Worm (Caenorhabditis elegans) whole organism, L3 larva: ENCODE data around the gene ugt-16.
"Not testable (repeated sequence)": the region's sequence is repeated elsewhere in the genome, so short reads cannot be mapped to it uniquely, and the experiment has no call there.

Experiments used
- R02D3.7 ChIP-seq: fragments of 150-350 bp; optimal IDR thresholded peaks from 2 replicates; lab custom pipeline; 2014; ENCODE audit warnings: missing biosample characterization, missing genetic modification characterization
- aly-2 ChIP-seq: fragments of 150-350 bp; optimal IDR thresholded peaks from 2 replicates; lab custom pipeline; 2014; ENCODE audit warnings: missing biosample characterization, missing genetic modification characterization
- ama-1 ChIP-seq: fragments of 150-350 bp; optimal IDR thresholded peaks from 2 replicates; lab custom pipeline; 2018
- ceh-28 ChIP-seq: fragments of 150-350 bp; optimal IDR thresholded peaks from 2 replicates; lab custom pipeline; 2014; ENCODE audit warnings: missing biosample characterization, missing genetic modification reagents, missing genetic modification characterization
- ceh-82 ChIP-seq: fragments of 150-350 bp; optimal IDR thresholded peaks from 2 replicates; lab custom pipeline; 2014; ENCODE audit warnings: missing biosample characterization, missing genetic modification characterization
- daf-12 ChIP-seq: fragments of 150-350 bp; optimal IDR thresholded peaks from 2 replicates; lab custom pipeline; 2014; ENCODE audit warnings: missing biosample characterization, missing genetic modification reagents, missing genetic modification characterization
- egl-27 ChIP-seq: sonication (generic microtip); optimal IDR thresholded peaks from 4 replicates; lab custom pipeline; 2017; ENCODE audit warnings: missing biosample characterization, missing genetic modification reagents, missing genetic modification characterization
- egl-5 ChIP-seq: fragments of 150-350 bp; optimal IDR thresholded peaks from 2 replicates; lab custom pipeline; 2017; ENCODE audit warnings: missing biosample characterization, missing genetic modification reagents, missing genetic modification characterization, inconsistent platforms
- elt-2 ChIP-seq: sonication (generic microtip); optimal IDR thresholded peaks from 2 replicates; lab custom pipeline; 2016; ENCODE audit warnings: missing genetic modification reagents, mild to moderate bottlenecking, missing genetic modification characterization, missing compliant biosample characterization
- eor-1 ChIP-seq, 2 experiments: fragments of 150-350 bp; optimal IDR thresholded peaks; 2 replicates each; lab custom pipeline; 2014 to 2018; ENCODE audit warnings: missing biosample characterization in 2 of 2, missing genetic modification characterization in 2 of 2
- fkh-2 ChIP-seq: fragments of 150-350 bp; optimal IDR thresholded peaks from 2 replicates; lab custom pipeline; 2014; ENCODE audit warnings: missing biosample characterization, missing genetic modification reagents, missing genetic modification characterization
- fos-1 ChIP-seq: fragments of 150-350 bp; optimal IDR thresholded peaks from 2 replicates; lab custom pipeline; 2014; ENCODE audit warnings: missing biosample characterization, missing genetic modification characterization
- hmg-11 ChIP-seq: sonication (generic microtip); optimal IDR thresholded peaks from 2 replicates; lab custom pipeline; 2016; ENCODE audit warnings: missing genetic modification characterization, missing compliant biosample characterization
- jun-1 ChIP-seq: fragments of 150-350 bp; optimal IDR thresholded peaks from 2 replicates; lab custom pipeline; 2014; ENCODE audit warnings: missing biosample characterization, missing genetic modification reagents, missing genetic modification characterization
- lin-15B ChIP-seq: fragments of 150-350 bp; optimal IDR thresholded peaks from 2 replicates; lab custom pipeline; 2014; ENCODE audit warnings: missing biosample characterization, missing genetic modification characterization
- lin-39 ChIP-seq: fragments of 150-350 bp; optimal IDR thresholded peaks from 2 replicates; lab custom pipeline; 2018; ENCODE audit warnings: missing biosample characterization, missing genetic modification reagents, missing genetic modification characterization
- lsy-12 ChIP-seq: sonication (generic microtip); optimal IDR thresholded peaks from 2 replicates; lab custom pipeline; 2016; ENCODE audit warnings: mild to moderate bottlenecking, missing genetic modification characterization, missing compliant biosample characterization
- mdl-1 ChIP-seq: fragments of 150-350 bp; optimal IDR thresholded peaks from 2 replicates; lab custom pipeline; 2014; ENCODE audit warnings: missing biosample characterization, missing genetic modification characterization
- nfya-1 ChIP-seq: sonication (generic microtip); optimal IDR thresholded peaks from 2 replicates; lab custom pipeline; 2017; ENCODE audit warnings: missing genetic modification characterization, mild to moderate bottlenecking, missing compliant biosample characterization, antibody characterized with exemption, moderate library complexity; ENCODE audit not compliant: insufficient read depth
- nhr-12 ChIP-seq: fragments of 150-350 bp; optimal IDR thresholded peaks from 2 replicates; lab custom pipeline; 2014; ENCODE audit warnings: missing biosample characterization, missing genetic modification characterization
- nhr-23 ChIP-seq: fragments of 150-350 bp; optimal IDR thresholded peaks from 2 replicates; lab custom pipeline; 2014; ENCODE audit warnings: missing biosample characterization, missing genetic modification reagents, missing genetic modification characterization
- nhr-25 ChIP-seq: sonication (generic microtip); optimal IDR thresholded peaks from 2 replicates; lab custom pipeline; 2017; ENCODE audit warnings: missing biosample characterization, missing genetic modification characterization
- nhr-43 ChIP-seq: sonication (generic microtip); optimal IDR thresholded peaks from 2 replicates; lab custom pipeline; 2016; ENCODE audit warnings: mild to moderate bottlenecking, missing genetic modification characterization, missing compliant biosample characterization; ENCODE audit not compliant: poor library complexity, severe bottlenecking
- nhr-77 ChIP-seq: fragments of 150-350 bp; optimal IDR thresholded peaks from 2 replicates; lab custom pipeline; 2014; ENCODE audit warnings: missing biosample characterization, missing genetic modification characterization
- pha-4 ChIP-seq: fragments of 150-350 bp; optimal IDR thresholded peaks from 2 replicates; lab custom pipeline; 2014; ENCODE audit warnings: missing biosample characterization, missing genetic modification reagents, missing genetic modification characterization
- pqm-1 ChIP-seq: fragments of 150-350 bp; optimal IDR thresholded peaks from 2 replicates; lab custom pipeline; 2017; ENCODE audit warnings: missing biosample characterization, missing genetic modification characterization, inconsistent platforms
- sea-2 ChIP-seq: fragments of 150-350 bp; sonication (generic microtip); optimal IDR thresholded peaks from 4 replicates; lab custom pipeline; 2014; ENCODE audit warnings: missing biosample characterization, missing genetic modification reagents, missing genetic modification characterization
- tbx-2 ChIP-seq: sonication (generic microtip); optimal IDR thresholded peaks from 2 replicates; lab custom pipeline; 2016; ENCODE audit warnings: mild to moderate bottlenecking, missing genetic modification characterization, missing compliant biosample characterization
- unc-62 ChIP-seq: fragments of 150-350 bp; sonication (generic microtip); optimal IDR thresholded peaks from 4 replicates; lab custom pipeline; 2014; ENCODE audit warnings: missing biosample characterization, missing genetic modification reagents, missing genetic modification characterization

ugt-16 gene

DNA sequence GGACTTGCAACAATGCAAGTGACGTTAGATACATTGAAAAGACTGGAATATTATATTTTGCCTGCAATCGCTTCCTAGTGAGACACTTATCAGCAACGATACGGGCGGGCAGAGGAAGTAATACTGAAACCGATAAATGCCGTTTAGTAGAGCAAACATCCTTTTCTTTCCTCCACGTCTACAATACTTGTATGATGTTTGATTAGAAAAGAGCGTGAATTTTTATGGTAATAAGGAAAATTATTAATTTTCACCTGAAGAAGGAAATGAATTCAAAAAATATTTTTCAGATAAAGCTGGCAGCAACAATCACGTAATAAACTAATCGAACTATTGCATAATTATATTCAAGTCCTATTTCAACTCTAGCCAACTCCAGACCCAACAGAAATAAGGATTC is 29.9 kb downstream of the ugt-16 start, which contains the start of gene C44H9.7:
Gene C44H9.7 (minus strand): TSS at position 101 of the 400 bp plus-strand sequence.
- TF ChIP-seq elt-2 (tag; lab: Kevin White, UChicago), result peak; percentile 7
- no peak for TF ChIP-seq sea-2

DNA sequence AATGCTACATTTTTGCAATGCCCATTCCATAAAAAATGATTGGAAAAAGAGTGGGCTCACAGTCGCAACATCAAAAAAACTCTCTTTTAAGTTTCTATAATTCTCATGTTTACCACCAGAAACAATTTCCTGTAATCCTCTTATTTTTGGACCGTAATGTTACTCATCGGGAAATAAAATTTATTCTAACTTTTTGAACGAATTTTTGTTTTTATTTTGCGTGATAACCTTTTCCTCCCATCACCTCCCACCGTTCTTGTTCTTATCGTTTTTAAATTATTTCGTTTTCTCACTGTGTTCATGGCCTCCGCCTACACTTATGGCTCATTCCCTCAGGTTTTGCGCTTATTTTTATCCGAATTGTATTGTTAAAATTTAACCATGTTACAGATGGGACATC is 34.3 kb downstream of the ugt-16 start, which contains the start of gene anp-1:
Gene anp-1 (plus strand): TSS at position 301 of the 400 bp plus-strand sequence.
- TF ChIP-seq lsy-12, result no peak
- TF ChIP-seq elt-2 (tag; lab: Kevin White, UChicago), result no peak
- no peak for TF ChIP-seq nhr-12 (tag; lab: Kevin White, UChicago)
- no peak for TF ChIP-seq nhr-77 (tag; lab: Kevin White, UChicago)
- TF ChIP-seq ama-1 (lab: Kevin White, UChicago), result no peak
- TF ChIP-seq hmg-11, result no peak
- TF ChIP-seq aly-2 (tag; lab: Kevin White, UChicago), result no peak
- TF ChIP-seq daf-12 (tag; lab: Kevin White, UChicago), result no peak
- TF ChIP-seq nhr-25 (tag; lab: Kevin White, UChicago), result no peak

DNA sequence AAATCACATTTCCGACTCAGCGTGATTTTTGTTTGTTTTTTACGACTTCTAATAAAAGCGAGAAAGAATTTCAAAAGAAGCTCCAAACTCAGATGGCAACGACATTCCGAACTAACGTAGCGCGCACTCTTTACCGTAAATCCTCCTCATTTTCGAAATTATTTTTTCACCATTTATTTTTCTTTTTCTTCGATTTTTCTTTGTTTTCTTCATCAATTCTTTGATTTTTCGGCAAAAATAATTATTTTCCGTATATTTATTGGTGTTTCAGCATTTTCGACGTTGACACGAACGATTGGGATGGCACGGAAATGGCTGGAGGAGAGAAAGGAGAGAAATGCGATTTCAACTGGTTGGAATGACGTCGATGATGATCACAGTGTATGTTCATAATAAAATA is 40.8 kb downstream of the ugt-16 start, which contains the start of gene T07F10.5:
Gene T07F10.5 (plus strand): TSS at position 301 of the 400 bp plus-strand sequence.
- TF ChIP-seq fos-1, jun-1, mdl-1 (tag; lab: Kevin White, UChicago): not testable (repeated sequence)
- TF ChIP-seq, all 47 proteins: peak for 0; not testable (repeated sequence) for 47

- TF ChIP-seq lin-39 (tag; lab: Kevin White, UChicago) (no peak), pha-4 (tag; lab: Kevin White, UChicago) (peak; percentile 49), pqm-1 (no peak)
Observed at ce11 chrV:12867997-12868396, 43.2 kb downstream of the ugt-16 start, which contains the start of gene nspg-1. Gene nspg-1 (minus strand): TSS chrV:12868097.

DNA sequence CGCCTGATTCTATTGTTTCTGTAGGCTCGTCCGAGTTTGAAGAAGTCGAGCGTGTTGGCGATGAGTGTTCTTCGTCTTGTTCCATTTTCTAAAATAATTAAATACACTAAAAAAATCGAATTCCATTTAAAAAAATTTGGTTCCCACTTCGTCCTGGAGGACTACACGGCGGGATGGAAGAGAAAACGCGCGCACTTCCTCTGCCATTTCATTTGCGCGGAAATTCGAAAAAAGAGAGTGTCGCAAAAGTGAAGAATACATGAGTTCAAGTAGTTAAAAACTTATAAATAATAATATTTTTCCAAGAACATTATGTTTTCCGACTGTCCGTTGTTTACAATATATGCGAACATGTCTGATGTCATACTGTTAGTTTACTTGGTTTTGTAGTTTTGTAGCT is 45.1 kb downstream of the ugt-16 start, which contains the start of gene T07F10.3:
Gene T07F10.3 (minus strand): TSS at position 98 of the 400 bp plus-strand sequence.
- TF ChIP-seq pqm-1 (peak; percentile 57), ceh-82 (tag; lab: Kevin White, UChicago) (peak; percentile 60), mdl-1 (tag; lab: Kevin White, UChicago) (no peak), unc-62 (GFP tag; lab: Kevin White, UChicago) (no peak), ceh-28 (tag; lab: Kevin White, UChicago) (peak; percentile 31), eor-1 (tag; optimal IDR thresholded peaks at IDR 0.05; lab: Kevin White, UChicago) (no peak), jun-1 (tag; lab: Kevin White, UChicago) (peak; percentile 22), fkh-2 (tag; lab: Kevin White, UChicago) (no peak), egl-5 (tag; lab: Kevin White, UChicago) (no peak), tbx-2 (peak; percentile 43), fos-1 (tag; lab: Kevin White, UChicago) (no peak), nfya-1 (tag; lab: Kevin White, UChicago) (peak; percentile 85), nhr-43 (tag; lab: Kevin White, UChicago) (peak; percentile 97), elt-2 (tag; lab: Kevin White, UChicago) (peak; percentile 57), lin-15B (tag; lab: Kevin White, UChicago) (peak; percentile 84), pha-4 (tag; lab: Kevin White, UChicago) (peak; percentile 94), nhr-23 (tag; lab: Kevin White, UChicago) (peak; percentile 94), hmg-11 (peak; percentile 66), nhr-25 (tag; lab: Kevin White, UChicago) (peak; percentile 74), lsy-12 (peak; percentile 89), R02D3.7 (tag; lab: Kevin White, UChicago) (peak; percentile 74), ama-1 (lab: Kevin White, UChicago) (no peak), lin-39 (tag; lab: Kevin White, UChicago) (peak; percentile 18)

DNA sequence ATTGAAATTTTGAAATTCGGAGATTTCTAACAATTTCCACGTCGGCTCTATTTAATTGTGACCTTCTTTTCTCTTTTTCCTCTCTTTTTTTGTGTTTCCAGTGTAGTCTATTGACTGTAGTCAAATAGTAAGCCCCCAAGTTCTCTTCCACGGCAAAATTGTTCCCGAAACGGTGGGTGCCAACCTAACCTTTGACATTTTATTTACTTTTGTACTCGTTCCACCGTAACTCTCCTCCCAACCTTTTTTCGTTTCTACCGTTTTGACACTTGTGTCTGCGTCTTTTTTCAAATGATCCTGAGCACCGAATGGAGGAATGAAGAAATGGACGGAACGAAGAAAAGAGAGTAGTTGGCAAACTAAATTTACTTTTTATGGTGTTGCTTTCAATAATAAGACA is 45.9 kb downstream of the ugt-16 start:
- TF ChIP-seq sea-2, result no peak
- TF ChIP-seq aly-2 (tag; lab: Kevin White, UChicago), result no peak
- TF ChIP-seq pqm-1, result no peak
- no peak for TF ChIP-seq egl-27 (tag; lab: Kevin White, UChicago)
- peak; percentile 85 for TF ChIP-seq pha-4 (tag; lab: Kevin White, UChicago)
- TF ChIP-seq, all 47 proteins: peak for 1
